Worm (Caenorhabditis elegans): ENCODE results near the gene Y37E11B.10.

DNA sequence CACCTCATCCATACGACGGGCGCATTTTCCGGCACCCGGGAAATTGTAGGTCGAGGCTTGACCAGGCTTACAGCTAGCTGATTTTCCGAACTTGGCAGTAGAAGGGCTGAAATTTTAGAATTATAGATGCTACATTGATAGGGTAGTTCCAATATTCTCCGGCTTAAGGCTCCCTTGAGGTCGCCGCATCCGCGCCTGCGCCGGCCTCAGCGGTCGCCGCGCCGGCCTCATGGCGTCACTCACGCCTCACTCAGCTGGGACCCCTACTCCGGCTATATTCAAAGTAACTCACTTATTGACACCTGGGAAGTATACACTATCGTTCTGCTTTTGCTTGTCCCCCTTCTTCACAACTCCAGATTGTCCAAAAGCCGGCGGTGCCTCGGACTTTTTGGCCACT, 2.2 kb downstream of the Y37E11B.10 start:
- TF ChIP-seq aly-2 (tag; optimal IDR thresholded peaks at IDR 0.05) (no peak), snpc-4 (tag; optimal IDR thresholded peaks at IDR 0.05) (no peak), jun-1 (tag; optimal IDR thresholded peaks at IDR 0.05) (no peak), attf-4 (tag; optimal IDR thresholded peaks at IDR 0.05) (no peak)

Measured in whole organism, L4 larva.